Fruit fly (Drosophila melanogaster) whole organism, wandering third instar larva: ENCODE measurements around the gene CG43759.
A peak's percentile ranks its signal among the peaks of the same experiment; 100 is the strongest.

Source experiments
- Abd-B ChIP-seq: fragments of >200 bp; optimal IDR thresholded peaks from 2 replicates; lab custom pipeline; 2017; ENCODE audit warnings: missing biosample characterization, missing genetic modification characterization
- CrebA ChIP-seq: fragments of 200-800 bp; sonication (Bioruptor generic); optimal IDR thresholded peaks from 2 replicates; lab custom pipeline; 2016; ENCODE audit warnings: missing biosample characterization, mild to moderate bottlenecking, missing genetic modification characterization, borderline replicate concordance
- Dfd ChIP-seq: fragments of >200 bp; optimal IDR thresholded peaks from 2 replicates; lab custom pipeline; 2017; ENCODE audit warnings: missing biosample characterization, missing genetic modification characterization
- Dif ChIP-seq: fragments of 200-275, 200-300 bp; sonication (Bioruptor generic); optimal IDR thresholded peaks from 2 replicates; lab custom pipeline; 2018; ENCODE audit warnings: missing biosample characterization, missing genetic modification characterization; ENCODE audit not compliant: partially characterized antibody
- GATAd ChIP-seq: sonication (Bioruptor generic); optimal IDR thresholded peaks from 2 replicates; lab custom pipeline; 2016; ENCODE audit warnings: missing biosample characterization, missing genetic modification characterization
- HLH106 ChIP-seq: fragments of 200-800 bp; optimal IDR thresholded peaks from 3 replicates; lab custom pipeline; 2019; ENCODE audit warnings: missing biosample characterization, mild to moderate bottlenecking, missing genetic modification characterization, moderate library complexity
- Hr78 ChIP-seq: fragments of >200 bp; optimal IDR thresholded peaks from 2 replicates; lab custom pipeline; 2017; ENCODE audit warnings: missing biosample characterization, missing genetic modification characterization
- Hr83 ChIP-seq: fragments of 200-300 bp; sonication (Bioruptor generic); optimal IDR thresholded peaks from 2 replicates; lab custom pipeline; 2016; ENCODE audit warnings: missing biosample characterization, mild to moderate bottlenecking, missing genetic modification characterization, moderate library complexity; ENCODE audit not compliant: poor library complexity, severe bottlenecking
- Jra ChIP-seq: sonication (Bioruptor generic); optimal IDR thresholded peaks from 2 replicates; lab custom pipeline; 2016; ENCODE audit warnings: missing biosample characterization, missing genetic modification characterization
- Mio ChIP-seq: sonication (Bioruptor generic); optimal IDR thresholded peaks from 2 replicates; lab custom pipeline; 2016; ENCODE audit warnings: missing biosample characterization, missing genetic modification characterization
- Myc ChIP-seq: fragments of >200 bp; optimal IDR thresholded peaks from 2 replicates; lab custom pipeline; 2017
- N ChIP-seq: fragments of >200 bp; optimal IDR thresholded peaks from 2 replicates; lab custom pipeline; 2018; ENCODE audit warnings: missing biosample characterization, missing external identifiers, missing genetic modification characterization
- OdsH ChIP-seq: fragments of 200-800 bp; sonication (Bioruptor generic); optimal IDR thresholded peaks from 2 replicates; lab custom pipeline; 2016; ENCODE audit warnings: missing biosample characterization, mild to moderate bottlenecking, missing genetic modification characterization
- Rel ChIP-seq, 2 experiments: fragments of 200-800 bp; sonication (Bioruptor generic) in 1 of 2; optimal IDR thresholded peaks; 2 replicates in 1 of 2; 3 replicates in 1 of 2; lab custom pipeline; 2016 to 2019; ENCODE audit warnings: mild to moderate bottlenecking in 2 of 2, missing biosample characterization in 2 of 2, missing genetic modification characterization in 2 of 2, moderate library complexity in 1 of 2
- Sp1 ChIP-seq: fragments of 200-800 bp; sonication (Bioruptor generic); optimal IDR thresholded peaks from 3 replicates; lab custom pipeline; 2019; ENCODE audit warnings: missing biosample characterization, mild to moderate bottlenecking, missing genetic modification characterization, moderate library complexity
- Vsx2 ChIP-seq: fragments of 200-300, 225-300 bp; sonication (Bioruptor generic); optimal IDR thresholded peaks from 2 replicates; lab custom pipeline; 2018; ENCODE audit warnings: missing biosample characterization, missing genetic modification characterization; ENCODE audit not compliant: partially characterized antibody
- br ChIP-seq: fragments of 200-800 bp; sonication (Bioruptor generic); optimal IDR thresholded peaks from 2 replicates; lab custom pipeline; 2016; ENCODE audit warnings: missing biosample characterization, missing genetic modification characterization
- brk ChIP-seq: fragments of 200-800 bp; sonication (Bioruptor generic); optimal IDR thresholded peaks from 2 replicates; lab custom pipeline; 2016; ENCODE audit warnings: missing biosample characterization, mild to moderate bottlenecking, missing genetic modification characterization
- dl ChIP-seq, 2 experiments: fragments of 175-275, 200-275 bp in 1 of 2; fragments of 200-275 bp in 1 of 2; sonication (Bioruptor generic); optimal IDR thresholded peaks; lab custom pipeline; 2018; ENCODE audit warnings: mild to moderate bottlenecking in 2 of 2, missing biosample characterization in 2 of 2, missing genetic modification characterization in 2 of 2, moderate library complexity in 2 of 2; ENCODE audit not compliant: partially characterized antibody in 2 of 2, insufficient read depth in 1 of 2
- dmrt93B ChIP-seq: fragments of 200-800 bp; sonication (Bioruptor generic); optimal IDR thresholded peaks from 2 replicates; lab custom pipeline; 2018; ENCODE audit warnings: missing biosample characterization, mild to moderate bottlenecking, missing genetic modification characterization
- dsf ChIP-seq: sonication (Bioruptor generic); optimal IDR thresholded peaks from 2 replicates; lab custom pipeline; 2016; ENCODE audit warnings: missing biosample characterization, missing genetic modification characterization, borderline replicate concordance
- ey ChIP-seq: fragments of 200-800 bp; sonication (Bioruptor generic); optimal IDR thresholded peaks from 2 replicates; lab custom pipeline; 2016; ENCODE audit warnings: missing biosample characterization, missing genetic modification characterization
- foxo ChIP-seq, 2 experiments: fragments of 200-800 bp; sonication (Bioruptor generic); optimal IDR thresholded peaks; 2 replicates in 1 of 2; 3 replicates in 1 of 2; lab custom pipeline; 2016 to 2017; ENCODE audit warnings: missing biosample characterization in 2 of 2, missing genetic modification characterization in 2 of 2
- fru ChIP-seq: fragments of 200-800 bp; sonication (Bioruptor generic); optimal IDR thresholded peaks from 3 replicates; lab custom pipeline; 2016; ENCODE audit warnings: missing biosample characterization, mild to moderate bottlenecking, missing genetic modification characterization
- h ChIP-seq: fragments of 200-800 bp; sonication (Bioruptor generic); optimal IDR thresholded peaks from 3 replicates; lab custom pipeline; 2016; ENCODE audit warnings: missing biosample characterization, mild to moderate bottlenecking, missing genetic modification characterization
- jim ChIP-seq: fragments of 175-275, 200-325 bp; sonication (Bioruptor generic); optimal IDR thresholded peaks from 2 replicates; lab custom pipeline; 2016; ENCODE audit warnings: missing biosample characterization, mild to moderate bottlenecking, missing genetic modification characterization
- lola ChIP-seq: fragments of >200 bp; optimal IDR thresholded peaks from 2 replicates; lab custom pipeline; 2017; ENCODE audit warnings: missing biosample characterization, missing genetic modification characterization
- pan ChIP-seq: fragments of >200 bp; optimal IDR thresholded peaks from 2 replicates; lab custom pipeline; 2017
- psq ChIP-seq: fragments of 200-800 bp; sonication (Bioruptor generic); optimal IDR thresholded peaks from 3 replicates; lab custom pipeline; 2017; ENCODE audit warnings: missing biosample characterization, mild to moderate bottlenecking, missing genetic modification characterization, moderate library complexity
- rgr ChIP-seq: fragments of 200-800 bp; sonication (Bioruptor generic); optimal IDR thresholded peaks from 3 replicates; lab custom pipeline; 2016; ENCODE audit warnings: missing biosample characterization, mild to moderate bottlenecking, missing genetic modification characterization
- sage ChIP-seq: fragments of 200-800 bp; sonication (Bioruptor generic); optimal IDR thresholded peaks from 2 replicates; lab custom pipeline; 2016; ENCODE audit warnings: missing biosample characterization, mild to moderate bottlenecking, missing genetic modification characterization
- sv ChIP-seq: fragments of 200-800 bp; sonication (Bioruptor generic); optimal IDR thresholded peaks from 3 replicates; lab custom pipeline; 2016; ENCODE audit warnings: missing biosample characterization, missing genetic modification characterization
- tai ChIP-seq: sonication (Bioruptor generic); optimal IDR thresholded peaks from 2 replicates; lab custom pipeline; 2016; ENCODE audit warnings: missing biosample characterization, missing genetic modification characterization
- usp ChIP-seq: fragments of >200 bp; optimal IDR thresholded peaks from 2 replicates; lab custom pipeline; 2017; ENCODE audit warnings: missing biosample characterization, missing genetic modification characterization

CG43759 gene

DNA sequence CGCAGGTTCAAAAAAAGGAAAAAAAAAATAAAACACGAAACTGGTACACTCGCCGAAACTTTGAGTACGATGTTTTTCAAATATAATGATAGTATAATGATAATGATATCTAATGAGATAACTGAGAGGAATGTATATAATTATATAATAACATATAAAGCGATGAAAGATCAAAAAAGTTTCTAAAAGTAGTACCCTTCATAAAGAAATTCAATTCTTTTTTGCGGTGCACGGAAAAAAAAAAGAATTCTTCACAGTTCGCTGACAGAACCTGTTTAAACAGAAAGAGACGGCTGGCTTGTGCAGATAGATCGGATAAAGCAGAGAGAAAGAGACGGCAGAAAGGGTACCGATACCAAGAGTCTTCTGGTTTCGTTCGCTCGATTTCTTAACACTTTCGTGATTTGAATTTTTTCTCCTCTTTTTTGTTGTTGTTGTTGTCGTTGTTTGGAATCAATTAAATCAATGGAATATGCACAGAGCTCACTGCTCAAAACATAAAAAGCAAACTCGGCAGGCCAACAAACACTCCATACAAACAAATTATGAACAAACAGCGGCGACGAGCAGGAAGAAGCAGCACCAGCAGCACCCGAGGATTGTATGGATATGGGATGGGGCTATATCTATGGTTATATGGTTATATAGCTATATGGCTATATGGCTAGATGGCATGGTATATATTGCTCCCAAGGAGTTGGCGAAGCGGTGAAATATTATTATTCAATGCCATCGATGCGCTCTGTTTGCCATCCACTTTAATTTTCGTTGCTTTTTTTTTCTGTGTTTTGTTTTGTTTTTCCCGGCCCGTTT lies 8.2 kb downstream of the CG43759 start (continued):
- peak; percentile 87 for TF ChIP-seq Sp1 (GFP tag; lab: Kevin White, UChicago)
- TF ChIP-seq OdsH (GFP tag; lab: Kevin White, UChicago): peak; percentile 83
- no peak for TF ChIP-seq sage (GFP tag; lab: Kevin White, UChicago)
- no peak for TF ChIP-seq Dif (GFP tag; lab: Kevin White, UChicago)
- peak; percentile 56 for TF ChIP-seq Rel (GFP tag; optimal IDR thresholded peaks at IDR 0.05; lab: Kevin White, UChicago)
- TF ChIP-seq Rel (tag; optimal IDR thresholded peaks at IDR 0.05; lab: Kevin White, UChicago): no peak

dm6 chrX:18939429-18939828 lies 9.3 kb downstream of the CG43759 start:
- TF ChIP-seq Hr83 (GFP tag; lab: Kevin White, UChicago) (no peak), Abd-B (GFP tag; lab: Kevin White, UChicago) (no peak), usp (GFP tag; lab: Kevin White, UChicago) (no peak), HLH106 (tag; lab: Kevin White, UChicago) (no peak), ey (no peak), fru (no peak), br (no peak), Myc (lab: Kevin White, UChicago) (no peak), h (no peak), brk (GFP tag; lab: Kevin White, UChicago) (no peak), dsf (GFP tag; lab: Kevin White, UChicago) (no peak), Jra (GFP tag; lab: Kevin White, UChicago) (no peak), tai (GFP tag; lab: Kevin White, UChicago) (no peak), lola (GFP tag; lab: Kevin White, UChicago) (no peak), pan (lab: Kevin White, UChicago) (no peak), Dfd (GFP tag; lab: Kevin White, UChicago) (no peak), foxo (GFP tag; optimal IDR thresholded peaks at IDR 0.05; lab: Kevin White, UChicago) (no peak), OdsH (GFP tag; lab: Kevin White, UChicago) (no peak), CrebA (GFP tag; lab: Kevin White, UChicago) (no peak)

DNA sequence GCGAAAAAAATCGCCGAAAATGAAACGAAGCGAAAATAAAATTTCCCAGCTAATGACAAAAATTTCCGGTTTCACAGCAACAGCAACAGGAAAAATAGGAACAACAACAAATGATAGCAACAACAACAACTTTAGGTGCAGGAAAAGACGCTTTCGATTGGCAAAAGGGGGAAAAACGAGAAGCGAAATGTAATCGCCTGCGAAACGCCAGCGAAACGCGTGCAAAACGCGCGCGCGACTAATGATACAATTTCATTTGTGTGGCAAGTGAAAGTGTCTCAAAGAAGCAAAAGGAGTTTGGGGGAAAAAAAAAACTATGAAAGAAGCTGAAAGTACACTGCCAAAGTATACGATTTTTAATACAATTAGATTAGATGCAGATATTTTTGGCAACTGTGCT lies 11.8 kb downstream of the CG43759 start:
- TF ChIP-seq psq (GFP tag; lab: Kevin White, UChicago) (no peak), HLH106 (tag; lab: Kevin White, UChicago) (no peak), Rel (GFP tag; optimal IDR thresholded peaks at IDR 0.05; lab: Kevin White, UChicago) (no peak), Rel (tag; optimal IDR thresholded peaks at IDR 0.05; lab: Kevin White, UChicago) (no peak), Hr78 (GFP tag; lab: Kevin White, UChicago) (no peak), Mio (GFP tag; lab: Kevin White, UChicago) (no peak)
- TF ChIP-seq, all 38 proteins: peak for 0

dm6 chrX:18942648-18943047 lies 12.5 kb downstream of the CG43759 start:
- TF ChIP-seq Dfd (GFP tag; lab: Kevin White, UChicago) (peak; percentile 68), N (GFP tag; lab: Kevin White, UChicago) (no peak)

DNA sequence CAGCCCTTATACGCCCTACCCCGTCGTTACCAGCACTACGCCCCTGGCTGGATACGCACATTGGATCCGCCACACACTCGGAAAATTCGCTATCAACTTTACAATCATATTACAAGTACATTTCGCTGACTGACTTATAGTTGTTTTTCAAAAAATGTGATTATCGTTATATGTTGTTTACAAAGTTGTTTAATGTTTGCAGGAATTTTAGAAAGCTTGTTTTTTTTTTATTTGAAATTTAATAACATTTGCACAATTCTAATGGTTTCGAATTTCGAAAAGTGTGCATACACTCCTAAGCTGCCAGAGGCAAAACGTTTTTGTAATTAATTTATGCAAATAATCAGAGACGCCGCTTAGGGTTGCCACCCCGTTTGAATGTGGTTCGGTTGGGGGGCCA lies 14.0 kb downstream of the CG43759 start:
- TF ChIP-seq br (no peak), rgr (GFP tag; lab: Kevin White, UChicago) (no peak), Vsx2 (GFP tag; lab: Kevin White, UChicago) (no peak), ey (no peak), usp (GFP tag; lab: Kevin White, UChicago) (no peak), brk (GFP tag; lab: Kevin White, UChicago) (no peak), Hr83 (GFP tag; lab: Kevin White, UChicago) (no peak), psq (GFP tag; lab: Kevin White, UChicago) (no peak), dl (GFP tag; optimal IDR thresholded peaks at IDR 0.05; lab: Kevin White, UChicago; ENCODE audit: insufficient read depth in 1 of 2, partially characterized antibody in 2 of 2) (no peak), dmrt93B (GFP tag; lab: Kevin White, UChicago) (no peak), jim (GFP tag; lab: Kevin White, UChicago) (no peak), Myc (lab: Kevin White, UChicago) (no peak), GATAd (GFP tag; lab: Kevin White, UChicago) (no peak), CrebA (GFP tag; lab: Kevin White, UChicago) (no peak), fru (no peak), Jra (GFP tag; lab: Kevin White, UChicago) (no peak), OdsH (GFP tag; lab: Kevin White, UChicago) (no peak), sv (GFP tag; lab: Kevin White, UChicago) (no peak)
